Worm (Caenorhabditis elegans) whole organism, mixed stage, embryonic: ENCODE measurements around the gene rod-1.

Experiments used
- M03D4.4 ChIP-seq: sonication (generic microtip); optimal IDR thresholded peaks from 2 replicates; lab custom pipeline; 2017; ENCODE audit warnings: mild to moderate bottlenecking, missing genetic modification characterization, missing compliant biosample characterization
- bed-3 ChIP-seq: fragments of 200-800 bp; sonication (Bioruptor generic); optimal IDR thresholded peaks from 3 replicates; lab custom pipeline; 2018; ENCODE audit warnings: mild to moderate bottlenecking, missing genetic modification characterization, moderate library complexity, missing compliant biosample characterization
- blmp-1 ChIP-seq: fragments of 150-350 bp; optimal IDR thresholded peaks from 2 replicates; lab custom pipeline; 2014; ENCODE audit warnings: missing biosample characterization, missing genetic modification characterization
- ceh-39 ChIP-seq: fragments of 150-350 bp; optimal IDR thresholded peaks from 2 replicates; lab custom pipeline; 2014; ENCODE audit warnings: missing biosample characterization, missing genetic modification characterization
- ceh-43 ChIP-seq: fragments of 200-800 bp; sonication (Bioruptor generic); optimal IDR thresholded peaks from 2 replicates; lab custom pipeline; 2018; ENCODE audit warnings: mild to moderate bottlenecking, missing genetic modification characterization, moderate library complexity, missing compliant biosample characterization
- ceh-83 ChIP-seq: fragments of 200-800 bp; sonication (Bioruptor generic); optimal IDR thresholded peaks from 2 replicates; lab custom pipeline; 2018; ENCODE audit warnings: mild to moderate bottlenecking, missing genetic modification characterization, missing compliant biosample characterization
- ces-1 ChIP-seq: fragments of 150-350 bp; optimal IDR thresholded peaks from 2 replicates; lab custom pipeline; 2014; ENCODE audit warnings: missing biosample characterization, missing genetic modification reagents, missing genetic modification characterization
- drap-1 ChIP-seq: fragments of 200-800 bp; sonication (Bioruptor generic); optimal IDR thresholded peaks from 3 replicates; lab custom pipeline; 2018; ENCODE audit warnings: mild to moderate bottlenecking, missing genetic modification characterization, missing compliant biosample characterization
- elt-1 ChIP-seq: sonication (generic microtip); optimal IDR thresholded peaks from 2 replicates; lab custom pipeline; 2017; ENCODE audit warnings: missing genetic modification characterization, mild to moderate bottlenecking, missing compliant biosample characterization, antibody characterized with exemption, moderate library complexity, borderline replicate concordance; ENCODE audit not compliant: insufficient read depth
- elt-3 ChIP-seq: fragments of 150-350 bp; optimal IDR thresholded peaks from 2 replicates; lab custom pipeline; 2014; ENCODE audit warnings: missing biosample characterization, missing genetic modification characterization
- flh-1 ChIP-seq: fragments of 200-800 bp; sonication (Bioruptor generic); optimal IDR thresholded peaks from 2 replicates; lab custom pipeline; 2018; ENCODE audit warnings: mild to moderate bottlenecking, missing genetic modification characterization, moderate library complexity, missing compliant biosample characterization
- hlh-1 ChIP-seq: fragments of 150-350 bp; optimal IDR thresholded peaks from 2 replicates; lab custom pipeline; 2014; ENCODE audit warnings: missing biosample characterization, missing genetic modification reagents, missing genetic modification characterization
- lin-13 ChIP-seq: fragments of 150-350 bp; optimal IDR thresholded peaks from 2 replicates; lab custom pipeline; 2014; ENCODE audit warnings: missing biosample characterization, missing genetic modification characterization
- lin-32 ChIP-seq: fragments of 200-800 bp; sonication (Bioruptor generic); optimal IDR thresholded peaks from 2 replicates; lab custom pipeline; 2018; ENCODE audit warnings: mild to moderate bottlenecking, missing genetic modification characterization, missing compliant biosample characterization
- lsy-2 ChIP-seq: fragments of 150-350 bp; optimal IDR thresholded peaks from 2 replicates; lab custom pipeline; 2014; ENCODE audit warnings: missing biosample characterization, missing genetic modification characterization
- mab-5 ChIP-seq: fragments of 150-350 bp; optimal IDR thresholded peaks from 2 replicates; lab custom pipeline; 2014; ENCODE audit warnings: missing biosample characterization, missing genetic modification characterization
- mep-1 ChIP-seq: fragments of 150-350 bp; optimal IDR thresholded peaks from 2 replicates; lab custom pipeline; 2017; ENCODE audit warnings: missing biosample characterization, missing genetic modification reagents, missing genetic modification characterization, inconsistent platforms
- mls-2 ChIP-seq: sonication (generic microtip); optimal IDR thresholded peaks from 2 replicates; lab custom pipeline; 2016; ENCODE audit warnings: mild to moderate bottlenecking, missing genetic modification characterization, moderate library complexity, missing compliant biosample characterization
- nhr-12 ChIP-seq: fragments of 150-350 bp; optimal IDR thresholded peaks from 2 replicates; lab custom pipeline; 2014; ENCODE audit warnings: missing biosample characterization, missing genetic modification characterization
- nhr-237 ChIP-seq: fragments of 150-350 bp; optimal IDR thresholded peaks from 2 replicates; lab custom pipeline; 2014; ENCODE audit warnings: missing biosample characterization, missing genetic modification characterization
- nhr-28 ChIP-seq: fragments of 150-350 bp; optimal IDR thresholded peaks from 2 replicates; lab custom pipeline; 2014; ENCODE audit warnings: missing biosample characterization, missing genetic modification characterization
- pha-4 ChIP-seq: fragments of 150-350 bp; optimal IDR thresholded peaks from 2 replicates; lab custom pipeline; 2018; ENCODE audit warnings: missing biosample characterization, missing genetic modification reagents, missing genetic modification characterization
- sem-2 ChIP-seq: fragments of 200-800 bp; sonication (Bioruptor generic); optimal IDR thresholded peaks from 2 replicates; lab custom pipeline; 2018; ENCODE audit warnings: mild to moderate bottlenecking, missing genetic modification characterization, missing compliant biosample characterization
- sptf-1 ChIP-seq: sonication (generic microtip); optimal IDR thresholded peaks from 2 replicates; lab custom pipeline; 2017; ENCODE audit warnings: mild to moderate bottlenecking, missing genetic modification characterization, moderate library complexity, missing compliant biosample characterization
- tbx-8 ChIP-seq: fragments of 200-800 bp; sonication (Bioruptor generic); optimal IDR thresholded peaks from 2 replicates; lab custom pipeline; 2018; ENCODE audit warnings: mild to moderate bottlenecking, missing genetic modification characterization, moderate library complexity, missing compliant biosample characterization
- unc-62 ChIP-seq: fragments of 150-350 bp; optimal IDR thresholded peaks from 2 replicates; lab custom pipeline; 2014; ENCODE audit warnings: missing biosample characterization, missing genetic modification reagents, missing genetic modification characterization
- zip-8 ChIP-seq: fragments of 150-350 bp; optimal IDR thresholded peaks from 2 replicates; lab custom pipeline; 2014; ENCODE audit warnings: missing biosample characterization, missing genetic modification characterization
- ztf-11 ChIP-seq: fragments of 150-350 bp; optimal IDR thresholded peaks from 2 replicates; lab custom pipeline; 2014; ENCODE audit warnings: missing biosample characterization, missing genetic modification characterization

Gene rod-1

ce11 chrIV:7503322-7503721 is 25.1 kb downstream of the rod-1 start, which contains the start of gene glt-6:
TSS of gene glt-6 (plus strand) at chrIV:7503622.
- TF ChIP-seq nhr-12 (no peak), elt-3 (tag; lab: Kevin White, UChicago) (no peak), mab-5 (no peak), bed-3 (GFP tag; lab: Kevin White, UChicago) (no peak), ztf-11 (tag; lab: Kevin White, UChicago) (no peak), lsy-2 (no peak)

- TF ChIP-seq ceh-43 (GFP tag; lab: Kevin White, UChicago) = no peak
- TF ChIP-seq drap-1 (GFP tag; lab: Kevin White, UChicago) = no peak
- TF ChIP-seq zip-8 (tag; lab: Kevin White, UChicago) = no peak
- no peak for TF ChIP-seq pha-4 (tag; lab: Kevin White, UChicago)
- TF ChIP-seq lin-13 (tag; lab: Kevin White, UChicago) = no peak
- no peak for TF ChIP-seq ces-1 (GFP tag; lab: Kevin White, UChicago)
- no peak for TF ChIP-seq elt-1
- no peak for TF ChIP-seq mls-2
- no peak for TF ChIP-seq tbx-8 (GFP tag; lab: Kevin White, UChicago)
- no peak for TF ChIP-seq lin-32
- TF ChIP-seq sem-2 (GFP tag; lab: Kevin White, UChicago) = no peak
- no peak for TF ChIP-seq ceh-83
- no peak for TF ChIP-seq mab-5
- TF ChIP-seq M03D4.4 (tag; lab: Kevin White, UChicago) = no peak
- no peak for TF ChIP-seq flh-1 (GFP tag; lab: Kevin White, UChicago)
- TF ChIP-seq sptf-1 = no peak
- TF ChIP-seq blmp-1 = no peak
- no peak for TF ChIP-seq elt-3 (tag; lab: Kevin White, UChicago)
- TF ChIP-seq nhr-28 (tag; lab: Kevin White, UChicago) = no peak
- TF ChIP-seq hlh-1 (tag; lab: Kevin White, UChicago) = no peak
Observed at ce11 chrIV:7505866-7506488, 27.7 kb downstream of the rod-1 start.

- TF ChIP-seq blmp-1 = no peak
- TF ChIP-seq, all 35 proteins: peak for 0
Observed at ce11 chrIV:7506711-7507110, 28.5 kb downstream of the rod-1 start.

ce11 chrIV:7507305-7507704 is 29.1 kb downstream of the rod-1 start:
- no peak for TF ChIP-seq ceh-39 (tag; lab: Kevin White, UChicago)
- TF ChIP-seq, all 35 proteins: peak for 0

- TF ChIP-seq ceh-39 (tag; lab: Kevin White, UChicago) (no peak), mep-1 (tag; lab: Kevin White, UChicago) (peak; percentile 47), hlh-1 (tag; lab: Kevin White, UChicago) (peak; percentile 14), nhr-237 (tag; lab: Kevin White, UChicago) (peak; percentile 72), ceh-43 (GFP tag; lab: Kevin White, UChicago) (no peak), ces-1 (GFP tag; lab: Kevin White, UChicago) (no peak), unc-62 (GFP tag; lab: Kevin White, UChicago) (no peak)
Observed at ce11 chrIV:7507841-7508509, 29.7 kb downstream of the rod-1 start, which contains the start of the genes vdac-1 and R05G6.5. TSS of gene vdac-1 (minus strand) at chrIV:7507891. TSS of gene R05G6.5 (plus strand) at chrIV:7508367.

ce11 chrIV:7508850-7509249 is 30.6 kb downstream of the rod-1 start:
- no peak for TF ChIP-seq flh-1 (GFP tag; lab: Kevin White, UChicago)
- TF ChIP-seq lsy-2 = peak; percentile 73
- TF ChIP-seq tbx-8 (GFP tag; lab: Kevin White, UChicago) = no peak
